Worm (Caenorhabditis elegans) whole organism, early embryonic: Measurements from ENCODE around the gene mxl-3.

Experiments used
- B0310.2 ChIP-seq: sonication (generic microtip); optimal IDR thresholded peaks from 2 replicates; lab custom pipeline; 2016; ENCODE audit warnings: mild to moderate bottlenecking, missing genetic modification characterization, missing compliant biosample characterization
- F13C5.2 ChIP-seq: sonication (generic microtip); optimal IDR thresholded peaks from 2 replicates; lab custom pipeline; 2017; ENCODE audit warnings: mild to moderate bottlenecking, missing genetic modification characterization, inconsistent platforms, missing compliant biosample characterization
- aly-1 ChIP-seq: sonication (generic microtip); optimal IDR thresholded peaks from 2 replicates; lab custom pipeline; 2016; ENCODE audit warnings: missing genetic modification characterization, missing compliant biosample characterization
- ama-1 ChIP-seq: fragments of 150-350 bp; optimal IDR thresholded peaks from 2 replicates; lab custom pipeline; 2014
- ceh-13 ChIP-seq: fragments of 200-800 bp; sonication (Bioruptor generic); optimal IDR thresholded peaks from 2 replicates; lab custom pipeline; 2018; ENCODE audit warnings: mild to moderate bottlenecking, missing genetic modification characterization, missing compliant biosample characterization
- ceh-36 ChIP-seq: sonication (generic microtip); optimal IDR thresholded peaks from 2 replicates; lab custom pipeline; 2016; ENCODE audit warnings: missing genetic modification characterization, inconsistent platforms, missing compliant biosample characterization
- ets-7 ChIP-seq: sonication (generic microtip); optimal IDR thresholded peaks from 2 replicates; lab custom pipeline; 2016; ENCODE audit warnings: missing genotype, missing genetic modification characterization, missing compliant biosample characterization
- flt-1 ChIP-seq: fragments of 200-800 bp; sonication (Bioruptor generic); IDR thresholded peaks from 2 replicates; pipeline ENCODE4 v1.3.6; 2022; ENCODE audit warnings: missing genetic modification characterization, missing compliant biosample characterization
- hmbx-1 ChIP-seq: sonication (generic microtip); optimal IDR thresholded peaks from 2 replicates; lab custom pipeline; 2016; ENCODE audit warnings: mild to moderate bottlenecking, missing genetic modification characterization, missing compliant biosample characterization
- hmg-4 ChIP-seq: fragments of 200-800 bp; sonication (Bioruptor generic); optimal IDR thresholded peaks from 2 replicates; lab custom pipeline; 2018; ENCODE audit warnings: mild to moderate bottlenecking, missing genetic modification characterization, missing compliant biosample characterization
- hnd-1 ChIP-seq: sonication (generic microtip); optimal IDR thresholded peaks from 2 replicates; lab custom pipeline; 2016; ENCODE audit warnings: missing genetic modification characterization, missing compliant biosample characterization
- pes-1 ChIP-seq: fragments of 200-800 bp; sonication (Bioruptor generic); IDR thresholded peaks from 2 replicates; pipeline ENCODE4 v1.3.6; 2022; ENCODE audit warnings: missing genetic modification reagents, missing genetic modification characterization, missing compliant biosample characterization
- scrt-1 ChIP-seq: fragments of 200-800 bp; sonication (Bioruptor generic); IDR thresholded peaks from 2 replicates; pipeline ENCODE4 v1.3.6; 2022; ENCODE audit warnings: missing genetic modification characterization, missing compliant biosample characterization
- sea-1 ChIP-seq: fragments of 200-800 bp; sonication (Bioruptor generic); conservative IDR thresholded peaks from 2 replicates; pipeline ENCODE4 v1.3.6; 2022; ENCODE audit warnings: missing genetic modification characterization, missing compliant biosample characterization
- tbx-11 ChIP-seq: fragments of 200-800 bp; sonication (Bioruptor generic); IDR thresholded peaks from 2 replicates; pipeline ENCODE4 v1.3.6; 2022; ENCODE audit warnings: missing genetic modification characterization, missing compliant biosample characterization
- tbx-37 ChIP-seq: fragments of 200-800 bp; sonication (Bioruptor generic); conservative IDR thresholded peaks from 2 replicates; pipeline ENCODE4 v1.3.6; 2022; ENCODE audit warnings: missing genetic modification reagents, missing genetic modification characterization, missing compliant biosample characterization
- tra-4 ChIP-seq: sonication (generic microtip); optimal IDR thresholded peaks from 2 replicates; lab custom pipeline; 2017; ENCODE audit warnings: missing genetic modification characterization, missing compliant biosample characterization

Gene mxl-3

ce11 chrX:13328034-13328433, 22.6 kb downstream of the mxl-3 start, which contains the start of gene sir-2.2:
TSS of gene sir-2.2 (plus strand) at chrX:13328067.
- no peak for TF ChIP-seq scrt-1 (GFP tag; lab: Robert Waterston, UW)
- no peak for TF ChIP-seq F13C5.2 (tag; lab: Kevin White, UChicago)
- no peak for TF ChIP-seq pes-1 (GFP tag; lab: Robert Waterston, UW)
- no peak for TF ChIP-seq ceh-36 (tag; lab: Kevin White, UChicago)
- TF ChIP-seq aly-1 (tag; lab: Kevin White, UChicago), result no peak
- no peak for TF ChIP-seq flt-1 (GFP tag; lab: Robert Waterston, UW)
- no peak for TF ChIP-seq sea-1 (GFP tag; lab: Robert Waterston, UW)
- TF ChIP-seq tbx-11 (GFP tag; lab: Robert Waterston, UW), result no peak
- TF ChIP-seq hmbx-1, result no peak

- TF ChIP-seq pes-1 (GFP tag; lab: Robert Waterston, UW) (no peak), hnd-1 (tag; lab: Kevin White, UChicago) (no peak), F13C5.2 (tag; lab: Kevin White, UChicago) (no peak), B0310.2 (no peak), aly-1 (tag; lab: Kevin White, UChicago) (no peak), ceh-36 (tag; lab: Kevin White, UChicago) (no peak), ets-7 (tag; lab: Kevin White, UChicago) (no peak), tbx-11 (GFP tag; lab: Robert Waterston, UW) (no peak)
Observed at ce11 chrX:13325039-13325438, 25.6 kb downstream of the mxl-3 start.

DNA sequence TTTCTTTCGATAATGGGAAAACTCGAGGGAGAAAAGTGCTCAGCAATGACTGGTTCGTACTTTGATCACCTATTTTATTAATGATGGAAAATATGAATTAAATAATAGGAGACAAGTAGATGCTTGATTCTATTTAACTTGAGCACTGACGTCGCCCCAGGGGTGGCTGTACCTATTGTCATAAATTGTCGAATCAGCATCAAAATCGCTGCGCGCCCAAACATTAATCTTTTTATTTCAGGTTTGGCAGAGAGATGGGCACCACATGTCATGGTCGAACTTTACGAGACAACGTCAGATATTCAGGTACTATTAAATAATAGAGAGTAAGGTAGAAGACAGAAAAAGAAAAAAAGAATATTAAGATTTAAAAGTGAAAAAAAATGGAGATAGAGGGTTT, 26.3 kb downstream of the mxl-3 start:
- TF ChIP-seq flt-1 (GFP tag; lab: Robert Waterston, UW) (no peak), F13C5.2 (tag; lab: Kevin White, UChicago) (no peak), ama-1 (lab: Kevin White, UChicago) (no peak), scrt-1 (GFP tag; lab: Robert Waterston, UW) (no peak)

- TF ChIP-seq hmbx-1 (no peak), ama-1 (lab: Kevin White, UChicago) (no peak), ceh-13 (GFP tag; lab: Kevin White, UChicago) (no peak), ceh-36 (tag; lab: Kevin White, UChicago) (no peak), hmg-4 (GFP tag; lab: Kevin White, UChicago) (no peak)
Observed at ce11 chrX:13323697-13324096, 26.9 kb downstream of the mxl-3 start.

DNA sequence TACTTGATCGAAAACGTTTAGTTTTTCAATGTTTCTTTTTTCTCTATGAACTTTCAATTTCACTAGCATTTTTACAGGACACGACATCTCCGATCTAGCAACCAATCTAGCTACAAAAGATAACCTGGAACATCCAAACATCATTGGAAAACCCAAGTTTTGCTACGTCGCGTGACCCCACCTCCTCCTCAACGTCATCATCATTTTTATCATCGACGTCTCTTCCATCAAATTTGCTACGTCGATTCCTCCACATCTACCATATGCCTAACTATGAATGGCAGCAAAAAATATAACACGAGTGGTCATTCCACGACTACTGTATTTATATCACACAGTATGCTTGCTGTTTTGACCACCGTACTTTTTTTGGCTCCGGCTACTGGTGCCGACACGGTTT, 27.7 kb downstream of the mxl-3 start, which contains the start of gene F46G10.2:
TSS of gene F46G10.2 (plus strand) at position 78 of the 400 bp plus-strand sequence.
- no peak for TF ChIP-seq tra-4 (tag; lab: Kevin White, UChicago)
- TF ChIP-seq pes-1 (GFP tag; lab: Robert Waterston, UW), result no peak
- TF ChIP-seq hmg-4 (GFP tag; lab: Kevin White, UChicago), result no peak

- no peak for TF ChIP-seq flt-1 (GFP tag; lab: Robert Waterston, UW)
- TF ChIP-seq sea-1 (GFP tag; lab: Robert Waterston, UW), result no peak
- no peak for TF ChIP-seq B0310.2
- TF ChIP-seq ceh-13 (GFP tag; lab: Kevin White, UChicago), result no peak
- no peak for TF ChIP-seq ceh-36 (tag; lab: Kevin White, UChicago)
- TF ChIP-seq ets-7 (tag; lab: Kevin White, UChicago), result no peak
- TF ChIP-seq tbx-11 (GFP tag; lab: Robert Waterston, UW), result no peak
- no peak for TF ChIP-seq pes-1 (GFP tag; lab: Robert Waterston, UW)
- no peak for TF ChIP-seq hnd-1 (tag; lab: Kevin White, UChicago)
- TF ChIP-seq hmbx-1, result no peak
- TF ChIP-seq scrt-1 (GFP tag; lab: Robert Waterston, UW), result no peak
- no peak for TF ChIP-seq F13C5.2 (tag; lab: Kevin White, UChicago)
- TF ChIP-seq tbx-37 (GFP tag; lab: Robert Waterston, UW), result no peak
- no peak for TF ChIP-seq tra-4 (tag; lab: Kevin White, UChicago)
- TF ChIP-seq aly-1 (tag; lab: Kevin White, UChicago), result no peak
- no peak for TF ChIP-seq ama-1 (lab: Kevin White, UChicago)
- no peak for TF ChIP-seq hmg-4 (GFP tag; lab: Kevin White, UChicago)
Observed at ce11 chrX:13320575-13320974, 30.0 kb downstream of the mxl-3 start.

ce11 chrX:13318316-13318715, 32.3 kb downstream of the mxl-3 start:
- TF ChIP-seq hnd-1 (tag; lab: Kevin White, UChicago), result no peak
- TF ChIP-seq pes-1 (GFP tag; lab: Robert Waterston, UW), result no peak
- no peak for TF ChIP-seq sea-1 (GFP tag; lab: Robert Waterston, UW)
- TF ChIP-seq ets-7 (tag; lab: Kevin White, UChicago), result no peak
- TF ChIP-seq tbx-37 (GFP tag; lab: Robert Waterston, UW), result no peak
- no peak for TF ChIP-seq ama-1 (lab: Kevin White, UChicago)
- TF ChIP-seq ceh-13 (GFP tag; lab: Kevin White, UChicago), result no peak
- no peak for TF ChIP-seq hmg-4 (GFP tag; lab: Kevin White, UChicago)

ce11 chrX:13317532-13317931, 33.1 kb downstream of the mxl-3 start:
- TF ChIP-seq tbx-37 (GFP tag; lab: Robert Waterston, UW) (no peak), aly-1 (tag; lab: Kevin White, UChicago) (no peak), pes-1 (GFP tag; lab: Robert Waterston, UW) (no peak), ets-7 (tag; lab: Kevin White, UChicago) (no peak), tra-4 (tag; lab: Kevin White, UChicago) (no peak), sea-1 (GFP tag; lab: Robert Waterston, UW) (no peak), tbx-11 (GFP tag; lab: Robert Waterston, UW) (no peak), flt-1 (GFP tag; lab: Robert Waterston, UW) (no peak), ceh-36 (tag; lab: Kevin White, UChicago) (no peak), scrt-1 (GFP tag; lab: Robert Waterston, UW) (no peak), F13C5.2 (tag; lab: Kevin White, UChicago) (no peak), hnd-1 (tag; lab: Kevin White, UChicago) (no peak), B0310.2 (no peak), ama-1 (lab: Kevin White, UChicago) (no peak)
